Fruit fly (Drosophila melanogaster) whole organism, adult: ENCODE measurements around the gene Rim2.

Experiments used
- CG11617 ChIP-seq: fragments of 200-800 bp; sonication (Bioruptor generic); optimal IDR thresholded peaks from 2 replicates; lab custom pipeline; 2017; ENCODE audit warnings: mild to moderate bottlenecking, missing biosample characterization, missing genetic modification reagents, missing genetic modification characterization
- CG12768 ChIP-seq: fragments of 200-800 bp; sonication (Bioruptor generic); optimal IDR thresholded peaks from 2 replicates; lab custom pipeline; 2017; ENCODE audit warnings: missing biosample characterization, missing genetic modification characterization, mild to moderate bottlenecking, moderate library complexity, missing genetic modification reagents
- CG14711 ChIP-seq: fragments of 200-800 bp; sonication (Bioruptor generic); optimal IDR thresholded peaks from 2 replicates; lab custom pipeline; 2018; ENCODE audit warnings: missing biosample characterization, mild to moderate bottlenecking, missing genetic modification characterization, moderate library complexity
- CG1620 ChIP-seq: fragments of 200-800 bp; sonication (Bioruptor generic); optimal IDR thresholded peaks from 2 replicates; lab custom pipeline; 2016; ENCODE audit warnings: missing biosample characterization, missing genetic modification characterization
- CG33017 ChIP-seq: fragments of 200-800 bp; sonication (Bioruptor generic); optimal IDR thresholded peaks from 2 replicates; lab custom pipeline; 2018; ENCODE audit warnings: missing biosample characterization, mild to moderate bottlenecking, missing genetic modification characterization, moderate library complexity
- CG5204 ChIP-seq: fragments of 200-800 bp; sonication (Bioruptor generic); optimal IDR thresholded peaks from 2 replicates; lab custom pipeline; 2016; ENCODE audit warnings: missing biosample characterization, missing genetic modification characterization
- CG7045 ChIP-seq: fragments of 200-800 bp; sonication (Bioruptor generic); optimal IDR thresholded peaks from 2 replicates; lab custom pipeline; 2017; ENCODE audit warnings: missing biosample characterization, mild to moderate bottlenecking, missing genetic modification characterization
- CG7101 ChIP-seq: fragments of 200-800 bp; sonication (Bioruptor generic); optimal IDR thresholded peaks from 2 replicates; lab custom pipeline; 2018; ENCODE audit warnings: missing biosample characterization, mild to moderate bottlenecking, missing genetic modification characterization, moderate library complexity
- Clk ChIP-seq: fragments of 200-800 bp; sonication (Bioruptor generic); optimal IDR thresholded peaks from 2 replicates; lab custom pipeline; 2017; ENCODE audit warnings: missing biosample characterization, missing genetic modification characterization
- Crg-1 ChIP-seq: fragments of 200-800 bp; sonication (Bioruptor generic); optimal IDR thresholded peaks from 2 replicates; lab custom pipeline; 2016; ENCODE audit warnings: missing biosample characterization, missing genetic modification characterization
- Hr96 ChIP-seq: fragments of 200-800 bp; sonication (Bioruptor generic); optimal IDR thresholded peaks from 2 replicates; lab custom pipeline; 2016; ENCODE audit warnings: missing biosample characterization, missing genetic modification characterization
- Mnt ChIP-seq: fragments of 200-800 bp; sonication (Bioruptor generic); optimal IDR thresholded peaks from 2 replicates; lab custom pipeline; 2016; ENCODE audit warnings: missing biosample characterization, mild to moderate bottlenecking, missing genetic modification characterization
- bab1 ChIP-seq: fragments of 200-800 bp; sonication (Bioruptor generic); optimal IDR thresholded peaks from 3 replicates; lab custom pipeline; 2019; ENCODE audit warnings: missing biosample characterization, mild to moderate bottlenecking, missing genetic modification characterization, moderate library complexity
- cic ChIP-seq: fragments of 200-800 bp; sonication (Bioruptor generic); optimal IDR thresholded peaks from 2 replicates; lab custom pipeline; 2017; ENCODE audit warnings: missing biosample characterization, mild to moderate bottlenecking, missing genetic modification characterization, moderate library complexity
- cnc ChIP-seq, 2 experiments: fragments of >200 bp; optimal IDR thresholded peaks; 2 replicates each; lab custom pipeline; 2017
- kay ChIP-seq: fragments of 200-800 bp; sonication (Bioruptor generic); peaks from one replicate; lab custom pipeline; 2016; ENCODE audit warnings: missing biosample characterization, missing genetic modification characterization, borderline replicate concordance
- ovo ChIP-seq: fragments of 200-800 bp; sonication (Bioruptor generic); optimal IDR thresholded peaks from 2 replicates; lab custom pipeline; 2016; ENCODE audit warnings: missing biosample characterization, missing genetic modification characterization
- pad ChIP-seq: fragments of 200-800 bp; sonication (Bioruptor generic); optimal IDR thresholded peaks from 3 replicates; lab custom pipeline; 2017; ENCODE audit warnings: missing biosample characterization, missing genetic modification characterization, mild to moderate bottlenecking, moderate library complexity, missing genetic modification reagents
- tj ChIP-seq: fragments of 200-800 bp; sonication (Bioruptor generic); optimal IDR thresholded peaks from 3 replicates; lab custom pipeline; 2017; ENCODE audit warnings: missing biosample characterization, mild to moderate bottlenecking, missing genetic modification characterization, moderate library complexity
- toe ChIP-seq: fragments of 200-800 bp; sonication (Bioruptor generic); optimal IDR thresholded peaks from 2 replicates; lab custom pipeline; 2016; ENCODE audit warnings: missing biosample characterization, missing genetic modification characterization

The Rim2 gene

dm6 chr2L:1727162-1727825 is 3.1 kb upstream of the Rim2 start:
- TF ChIP-seq pad (GFP tag; lab: Kevin White, UChicago) = peak; percentile 94
- TF ChIP-seq Mnt (GFP tag; lab: Kevin White, UChicago) = no peak

DNA sequence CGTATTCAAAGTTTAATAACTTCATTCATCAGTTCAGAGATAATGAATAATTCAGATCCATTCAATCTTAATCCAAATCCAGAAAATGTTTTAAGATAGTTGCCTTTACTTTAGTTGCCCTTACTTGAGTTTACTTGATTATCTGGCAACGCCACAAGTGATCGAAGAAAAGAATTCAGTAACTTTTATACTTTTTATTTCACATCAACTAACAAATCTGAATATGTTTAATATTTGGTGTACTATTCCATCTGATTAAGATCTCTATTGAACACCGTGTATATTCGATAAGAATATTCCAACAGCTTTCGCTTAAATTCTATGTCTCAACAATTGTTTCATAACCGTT is 378 bp upstream of the Rim2 start:
- TF ChIP-seq Hr96 (no peak), kay (GFP tag; lab: Kevin White, UChicago) (peak; percentile 93)

dm6 chr2L:1723135-1723936 is 852 bp downstream of the Rim2 start:
- peak; percentile 18 for TF ChIP-seq CG7045 (GFP tag; lab: Kevin White, UChicago)
- no peak for TF ChIP-seq CG12768
- no peak for TF ChIP-seq CG14711
- TF ChIP-seq kay (GFP tag; lab: Kevin White, UChicago) = no peak
- no peak for TF ChIP-seq ovo (GFP tag; lab: Kevin White, UChicago)
- TF ChIP-seq toe = no peak
- TF ChIP-seq cic (GFP tag; lab: Kevin White, UChicago) = no peak
- no peak for TF ChIP-seq CG11617
- TF ChIP-seq CG5204 (GFP tag; lab: Kevin White, UChicago) = no peak
- TF ChIP-seq bab1 (GFP tag; lab: Kevin White, UChicago) = no peak
- TF ChIP-seq Clk = no peak
- peak; percentile 20 for TF ChIP-seq CG33017
- TF ChIP-seq Hr96 = peak; percentile 22
- no peak for TF ChIP-seq tj (GFP tag; lab: Kevin White, UChicago)

DNA sequence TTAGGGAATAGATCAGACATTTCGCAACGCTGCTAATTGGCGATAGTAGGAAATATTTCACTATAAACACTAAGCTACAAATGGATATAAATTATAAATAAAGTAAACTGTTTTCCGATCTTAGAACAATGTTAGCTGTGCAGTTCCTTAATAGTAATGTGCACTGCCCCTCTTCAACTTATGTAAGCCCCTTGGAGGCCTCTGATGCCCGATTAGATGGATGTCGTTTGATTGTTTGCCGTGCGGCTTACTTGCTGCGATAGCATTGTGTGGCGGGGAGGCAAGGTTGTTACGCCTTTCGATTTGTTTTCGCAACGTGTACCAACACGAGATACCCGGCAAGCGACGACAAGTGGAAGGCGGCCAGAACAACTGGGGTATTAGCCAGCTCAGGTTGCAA is 1.9 kb downstream of the Rim2 start:
- peak; percentile 29 for TF ChIP-seq cic (GFP tag; lab: Kevin White, UChicago)
- TF ChIP-seq CG11617 = no peak
- no peak for TF ChIP-seq Hr96
- no peak for TF ChIP-seq ovo (GFP tag; lab: Kevin White, UChicago)
- peak; percentile 10 for TF ChIP-seq Mnt (GFP tag; lab: Kevin White, UChicago)

DNA sequence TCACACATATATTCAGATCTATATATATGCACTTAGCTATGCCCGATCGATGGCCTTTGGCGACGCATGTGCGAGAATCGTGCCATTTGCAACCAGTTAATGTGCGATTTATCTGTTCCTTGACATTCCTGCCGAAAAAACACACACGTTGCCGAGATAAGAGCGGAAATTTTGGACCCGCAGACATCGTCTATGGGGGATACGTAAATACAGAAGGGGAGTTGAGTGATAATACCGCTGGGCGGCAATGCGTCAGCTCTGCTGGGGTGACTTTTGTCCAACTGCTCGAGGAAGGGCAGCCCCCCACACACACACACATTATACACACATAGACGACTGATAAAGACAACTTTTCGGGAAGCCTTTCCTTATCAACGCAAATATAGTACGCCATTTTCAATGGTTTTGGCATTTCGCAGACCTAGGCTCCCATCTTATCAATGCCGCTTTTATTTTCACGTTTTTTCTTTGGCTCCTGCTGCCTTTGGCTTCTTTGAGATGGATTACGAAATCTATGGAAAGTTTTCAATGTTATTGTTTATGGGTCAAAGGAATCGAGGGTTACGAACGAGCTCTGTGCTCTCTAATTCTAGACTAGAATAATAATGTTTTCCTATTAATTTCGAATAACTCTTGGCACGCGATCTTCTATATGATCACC is 3.2 kb downstream of the Rim2 start:
- TF ChIP-seq pad (GFP tag; lab: Kevin White, UChicago) = no peak
- peak; percentile 16 for TF ChIP-seq Mnt (GFP tag; lab: Kevin White, UChicago)
- TF ChIP-seq toe = no peak
- peak; percentile 81 for TF ChIP-seq cic (GFP tag; lab: Kevin White, UChicago)
- TF ChIP-seq Clk = no peak
- TF ChIP-seq CG12768 = peak; percentile 38
- TF ChIP-seq CG11617 = no peak
- no peak for TF ChIP-seq CG14711
- TF ChIP-seq CG33017 = no peak
- TF ChIP-seq CG1620 (GFP tag; lab: Kevin White, UChicago) = no peak
- no peak for TF ChIP-seq kay (GFP tag; lab: Kevin White, UChicago)
- no peak for TF ChIP-seq CG7045 (GFP tag; lab: Kevin White, UChicago)
- TF ChIP-seq CG7101 (tag; lab: Kevin White, UChicago) = no peak
- no peak for TF ChIP-seq CG5204 (GFP tag; lab: Kevin White, UChicago)
- TF ChIP-seq cnc (optimal IDR thresholded peaks at IDR 0.05; lab: Kevin White, UChicago) = no peak
- no peak for TF ChIP-seq ovo (GFP tag; lab: Kevin White, UChicago)
- TF ChIP-seq Crg-1 (GFP tag; lab: Kevin White, UChicago) = no peak
- TF ChIP-seq tj (GFP tag; lab: Kevin White, UChicago) = no peak
- TF ChIP-seq bab1 (GFP tag; lab: Kevin White, UChicago) = no peak

- no peak for TF ChIP-seq CG1620 (GFP tag; lab: Kevin White, UChicago)
- no peak for TF ChIP-seq cnc (optimal IDR thresholded peaks at IDR 0.05; lab: Kevin White, UChicago)
- no peak for TF ChIP-seq cic (GFP tag; lab: Kevin White, UChicago)
- TF ChIP-seq CG14711 = no peak
These were observed 4.2 kb downstream of the Rim2 start for dm6 chr2L:1719971-1720370.

DNA sequence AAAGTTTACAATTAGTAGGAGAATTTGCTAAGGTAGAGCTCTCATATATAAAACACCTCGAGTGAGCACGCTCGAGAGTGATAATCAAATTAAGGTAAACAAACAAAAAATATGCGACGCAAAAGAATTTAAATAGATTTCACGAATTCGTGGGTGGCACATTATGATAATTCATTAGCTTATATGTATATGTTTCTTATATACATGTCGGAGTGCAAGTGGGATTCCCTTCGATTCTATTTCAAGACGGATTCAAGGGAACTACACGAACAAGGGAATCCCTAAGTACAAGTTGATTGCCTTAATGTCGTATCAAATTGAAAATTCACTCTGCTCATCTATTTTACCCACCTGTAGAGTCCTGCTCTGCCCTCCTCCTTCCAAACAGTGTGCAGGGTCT is 6.9 kb downstream of the Rim2 start:
- TF ChIP-seq CG7045 (GFP tag; lab: Kevin White, UChicago) (no peak), CG5204 (GFP tag; lab: Kevin White, UChicago) (no peak), CG1620 (GFP tag; lab: Kevin White, UChicago) (no peak), Crg-1 (GFP tag; lab: Kevin White, UChicago) (no peak), kay (GFP tag; lab: Kevin White, UChicago) (no peak), CG11617 (no peak), CG12768 (no peak), cnc (optimal IDR thresholded peaks at IDR 0.05; lab: Kevin White, UChicago) (no peak), CG33017 (no peak)
